Worm (Caenorhabditis elegans): ENCODE data around the gene srj-26.
"Not testable (repeated sequence)": the region's sequence is repeated elsewhere in the genome, so short reads cannot be mapped to it uniquely, and the experiment has no call there.

The srj-26 gene

DNA sequence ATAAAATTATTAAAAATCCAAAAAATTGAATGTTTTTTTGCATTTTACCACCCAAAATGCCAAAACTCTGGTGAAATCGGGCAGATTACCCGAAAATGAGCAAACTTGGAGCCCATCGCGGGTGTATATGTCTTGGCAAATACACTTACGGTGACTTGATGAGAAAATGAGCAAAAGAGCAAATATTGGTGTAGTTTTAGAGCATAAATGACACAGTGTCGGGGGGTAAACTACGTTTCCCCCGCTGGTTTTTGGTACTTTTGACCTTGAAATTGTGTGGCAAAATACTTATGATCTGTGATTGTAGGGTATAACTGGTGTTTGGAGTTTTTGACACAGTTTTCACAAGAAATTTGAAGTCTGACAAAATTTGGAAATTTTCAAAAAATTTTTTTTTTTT, 8.0 kb upstream of the srj-26 start, which contains the start of gene ZK262.2:
ZK262.2 (minus strand) TSS at position 101 of the 400 bp plus-strand sequence.
- TF ChIP-seq dao-5 (tag; optimal IDR thresholded peaks at IDR 0.05) (no peak), W03F9.2 (tag; optimal IDR thresholded peaks at IDR 0.05) (no peak), him-1 (tag; optimal IDR thresholded peaks at IDR 0.05) (no peak)

- TF ChIP-seq W03F9.2 (tag; optimal IDR thresholded peaks at IDR 0.05) (no peak), him-1 (tag; optimal IDR thresholded peaks at IDR 0.05) (no peak), dao-5 (tag; optimal IDR thresholded peaks at IDR 0.05) (no peak)
Measured at ce11 chrV:18414051-18414450, 6.8 kb upstream of the srj-26 start, which contains the start of gene txt-8. Gene txt-8 (plus strand): TSS chrV:18414351.

ce11 chrV:18424471-18424870, 3.6 kb downstream of the srj-26 start, which contains the start of gene ZK262.4:
Gene ZK262.4 (minus strand): TSS chrV:18424571.
- TF ChIP-seq him-1 (tag; optimal IDR thresholded peaks at IDR 0.05), result no peak
- TF ChIP-seq dao-5 (tag; optimal IDR thresholded peaks at IDR 0.05), result no peak
- no peak for TF ChIP-seq W03F9.2 (tag; optimal IDR thresholded peaks at IDR 0.05)

- TF ChIP-seq dao-5 (tag; optimal IDR thresholded peaks at IDR 0.05), result no peak
Measured at ce11 chrV:18425544-18425943, 4.6 kb downstream of the srj-26 start, which contains the start of gene ZK262.19. Gene ZK262.19 (minus strand): TSS chrV:18425644.

DNA sequence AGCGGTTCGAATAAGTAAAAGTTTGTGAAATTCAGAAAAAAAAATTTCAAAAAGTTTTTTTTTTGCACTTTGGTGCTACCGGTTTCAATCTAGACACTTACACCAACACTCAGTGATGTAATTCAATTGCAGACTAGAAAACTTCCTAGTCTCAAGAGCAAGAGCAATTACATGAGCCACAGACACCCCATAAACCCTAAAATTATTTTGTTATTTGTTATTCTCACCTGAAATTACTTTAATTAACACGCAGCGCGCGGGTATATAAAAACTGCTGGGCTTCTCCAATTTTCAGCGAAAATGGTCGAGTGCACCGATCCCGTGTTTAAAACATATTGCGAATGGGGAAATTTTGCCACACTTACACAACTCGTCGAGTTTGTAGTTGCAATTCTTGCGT, 5.4 kb downstream of the srj-26 start, which contains the start of gene srw-83:
srw-83 (plus strand) TSS at position 301 of the 400 bp plus-strand sequence.
- TF ChIP-seq him-1 (tag; optimal IDR thresholded peaks at IDR 0.05) (no peak), W03F9.2 (tag; optimal IDR thresholded peaks at IDR 0.05) (no peak), dao-5 (tag; optimal IDR thresholded peaks at IDR 0.05) (no peak)

DNA sequence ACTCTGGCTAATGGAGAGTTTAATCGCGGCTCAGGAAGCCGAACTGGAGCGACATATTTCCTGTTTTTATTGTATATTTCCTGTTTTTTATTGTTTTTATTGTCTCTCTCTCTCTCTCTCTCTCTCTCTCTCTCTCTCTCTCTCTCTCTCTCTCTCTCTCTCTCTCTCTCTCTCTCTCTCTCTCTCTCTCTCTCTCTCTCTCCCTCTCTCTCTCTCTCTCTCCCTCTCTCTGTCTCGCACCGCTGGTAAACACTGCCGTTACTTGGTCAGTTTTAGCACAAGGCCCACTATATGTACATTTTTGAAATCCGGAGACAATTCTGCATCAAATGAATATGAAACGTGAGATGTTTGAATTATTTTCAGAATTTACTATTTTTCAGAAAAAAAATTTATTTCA, 9.9 kb downstream of the srj-26 start:
- no peak for TF ChIP-seq dao-5 (tag; optimal IDR thresholded peaks at IDR 0.05)
- TF ChIP-seq W03F9.2 (tag; optimal IDR thresholded peaks at IDR 0.05), result no peak
- TF ChIP-seq him-1 (tag; optimal IDR thresholded peaks at IDR 0.05), result no peak

DNA sequence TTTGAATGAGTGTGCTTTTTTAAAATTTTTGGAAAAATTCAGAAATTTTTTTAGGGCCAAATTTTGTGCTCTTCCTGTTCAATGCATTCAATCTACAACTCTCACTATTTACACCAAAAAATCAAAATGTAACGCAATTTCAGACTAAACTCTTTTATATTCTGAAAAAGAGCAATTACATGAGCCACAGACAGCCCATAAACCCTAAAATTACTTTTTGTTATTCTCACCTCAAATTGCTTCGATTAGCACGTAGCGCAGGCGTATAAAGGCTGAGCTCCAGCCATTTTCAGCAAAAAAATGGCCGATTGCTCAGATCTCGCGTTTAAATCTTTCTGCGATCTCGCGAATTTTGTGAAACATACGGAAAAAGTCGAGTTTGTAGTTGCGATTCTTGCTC, 10.6 kb downstream of the srj-26 start, which contains the start of gene srw-82:
srw-82 (plus strand) TSS at position 301 of the 400 bp plus-strand sequence.
- no peak for TF ChIP-seq him-1 (tag; optimal IDR thresholded peaks at IDR 0.05)
- no peak for TF ChIP-seq W03F9.2 (tag; optimal IDR thresholded peaks at IDR 0.05)
- TF ChIP-seq dao-5 (tag; optimal IDR thresholded peaks at IDR 0.05), result no peak

DNA sequence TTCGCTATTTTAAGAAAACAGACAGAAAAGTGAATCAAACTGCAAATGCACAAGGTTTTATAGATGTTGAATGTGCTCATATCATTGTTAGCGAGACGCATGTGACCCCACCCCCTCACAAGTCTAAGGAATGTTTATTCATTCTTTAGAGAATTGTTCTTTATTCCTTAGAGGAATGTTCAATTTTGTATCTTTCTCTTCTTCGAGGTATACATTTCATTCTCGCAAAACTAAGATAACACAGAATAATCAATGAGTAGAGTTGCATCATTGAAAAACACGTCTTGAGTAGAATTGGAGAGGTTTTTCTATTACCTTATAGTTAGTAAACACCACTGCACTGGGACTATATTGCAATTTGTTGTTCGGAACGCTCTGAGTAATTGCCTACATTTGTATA, 14.1 kb downstream of the srj-26 start, which contains the start of gene ZK262.20:
ZK262.20 (minus strand) TSS at position 101 of the 400 bp plus-strand sequence.
- TF ChIP-seq dao-5 (tag; optimal IDR thresholded peaks at IDR 0.05) (no peak), W03F9.2 (tag; optimal IDR thresholded peaks at IDR 0.05) (no peak), him-1 (tag; optimal IDR thresholded peaks at IDR 0.05) (no peak)

ce11 chrV:18438081-18438480, 17.2 kb downstream of the srj-26 start, which contains the start of gene ZK262.8:
Gene ZK262.8 (plus strand): TSS chrV:18438381.
- TF ChIP-seq dao-5 (tag; optimal IDR thresholded peaks at IDR 0.05) (no peak), him-1 (tag; optimal IDR thresholded peaks at IDR 0.05) (no peak), W03F9.2 (tag; optimal IDR thresholded peaks at IDR 0.05) (no peak)

ce11 chrV:18439469-18439868, 18.6 kb downstream of the srj-26 start, which contains the start of gene ZK262.9:
Gene ZK262.9 (plus strand): TSS chrV:18439769.
- not testable (repeated sequence) for TF ChIP-seq W03F9.2, dao-5, him-1 (tag; optimal IDR thresholded peaks at IDR 0.05)

DNA sequence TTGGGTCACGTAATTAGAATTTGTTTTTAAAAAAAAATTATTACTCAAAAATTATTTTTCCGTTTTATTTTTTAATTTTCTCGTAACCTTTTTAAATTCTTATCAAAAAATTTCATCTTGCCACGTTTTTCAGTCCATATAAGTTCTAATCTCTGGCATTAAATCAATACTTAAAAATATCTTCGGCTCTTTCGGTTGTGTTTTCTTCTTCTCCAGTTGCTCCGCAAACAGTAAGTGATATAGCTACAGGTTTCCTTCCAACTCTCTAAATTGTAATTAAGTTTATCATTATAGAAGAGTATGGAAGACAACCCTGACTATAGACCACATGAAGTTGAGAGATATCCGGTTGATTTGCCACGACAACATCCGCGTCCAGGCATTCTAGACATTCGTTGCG, 23.2 kb downstream of the srj-26 start, which contains the start of gene ZK228.1:
ZK228.1 (plus strand) TSS at position 301 of the 400 bp plus-strand sequence.
- TF ChIP-seq W03F9.2 (tag; optimal IDR thresholded peaks at IDR 0.05) (no peak), him-1 (tag; optimal IDR thresholded peaks at IDR 0.05) (no peak), dao-5 (tag; optimal IDR thresholded peaks at IDR 0.05) (no peak)

DNA sequence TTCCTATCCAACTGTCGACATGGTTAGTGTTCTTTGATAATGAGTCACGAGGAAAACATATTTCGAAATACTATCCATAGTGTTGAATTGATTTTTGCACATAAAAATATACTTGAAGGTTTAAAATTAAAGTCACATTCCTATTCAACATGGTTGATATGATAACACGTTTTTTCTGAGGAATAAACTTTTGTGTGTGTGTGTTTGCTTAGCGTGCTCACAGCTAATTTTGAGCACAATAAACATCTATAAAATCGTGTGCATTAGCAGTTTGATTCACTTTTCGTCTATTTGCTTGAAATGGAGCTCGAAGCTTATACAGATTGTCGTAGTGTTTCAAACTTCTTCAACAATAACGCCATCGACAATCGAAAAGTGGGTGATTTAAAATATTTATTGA, 35.7 kb downstream of the srj-26 start, which contains the start of gene ZK228.10:
ZK228.10 (plus strand) TSS at position 301 of the 400 bp plus-strand sequence.
- TF ChIP-seq him-1 (tag; optimal IDR thresholded peaks at IDR 0.05), result no peak
- no peak for TF ChIP-seq W03F9.2 (tag; optimal IDR thresholded peaks at IDR 0.05)
- no peak for TF ChIP-seq dao-5 (tag; optimal IDR thresholded peaks at IDR 0.05)

DNA sequence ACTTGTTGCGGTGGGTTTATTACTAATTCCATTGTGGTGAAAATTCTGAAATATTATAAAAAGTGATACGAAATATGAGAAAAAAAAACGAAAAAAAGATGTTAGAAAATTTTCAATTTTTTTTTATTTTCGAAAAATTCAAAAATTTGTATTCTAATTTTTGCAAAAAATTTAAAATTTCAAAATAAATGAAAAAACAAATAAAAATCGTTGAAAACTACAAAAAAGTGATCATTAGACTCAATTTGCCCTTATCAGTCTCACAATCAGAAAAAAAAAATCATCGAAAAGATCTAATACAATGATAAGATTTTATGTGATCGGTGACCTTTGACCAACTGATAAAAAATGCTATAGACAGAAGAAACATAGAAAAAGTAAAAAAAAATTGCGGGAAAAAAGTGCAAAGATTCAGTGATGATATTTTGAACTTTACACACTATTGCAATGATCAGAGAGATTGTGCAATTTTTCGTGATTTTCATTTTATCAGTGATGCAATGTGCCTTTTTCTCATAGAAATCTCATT, 40.4 kb downstream of the srj-26 start, which contains the start of gene ZK228.3:
ZK228.3 (minus strand) TSS at position 51 of the 529 bp plus-strand sequence.
- TF ChIP-seq dao-5 (tag; optimal IDR thresholded peaks at IDR 0.05) (no peak), W03F9.2 (tag; optimal IDR thresholded peaks at IDR 0.05) (no peak)

DNA sequence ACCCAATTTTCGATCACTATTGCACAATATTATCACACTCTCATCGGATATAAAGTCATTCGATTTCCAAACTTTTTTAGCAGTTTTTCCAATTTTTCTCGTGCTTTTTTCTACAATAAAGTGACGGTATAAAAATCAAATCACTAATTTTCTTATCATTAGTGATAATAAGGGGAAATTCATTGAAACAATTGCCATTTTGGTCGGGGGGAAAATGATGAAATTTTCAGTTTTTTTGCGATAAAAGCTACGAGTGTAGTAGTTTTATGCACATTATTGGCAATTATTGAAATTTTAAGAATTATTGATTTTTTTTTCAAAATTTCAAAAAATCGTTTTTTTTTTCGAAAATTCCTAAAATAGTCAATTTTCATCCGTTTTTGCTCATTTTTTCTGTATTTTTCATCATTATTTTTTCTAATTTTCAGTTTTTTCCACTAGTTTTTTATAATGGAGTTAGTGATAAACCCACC, 41.5 kb downstream of the srj-26 start, which contains the start of gene ZK228.4:
ZK228.4 (plus strand) TSS at position 423 of the 473 bp plus-strand sequence.
- no peak for TF ChIP-seq him-1 (tag; optimal IDR thresholded peaks at IDR 0.05)

All from whole organism, L4/young adult.